Worm (Caenorhabditis elegans) whole organism, L2 larva: ENCODE measurements around the gene chst-1.

Experiments
- aly-2 ChIP-seq: fragments of 150-350 bp; optimal IDR thresholded peaks from 2 replicates; lab custom pipeline; 2014; ENCODE audit warnings: missing biosample characterization, missing genetic modification characterization
- dmd-4 ChIP-seq: sonication (generic microtip); optimal IDR thresholded peaks from 2 replicates; lab custom pipeline; 2017; ENCODE audit warnings: missing biosample characterization, missing genetic modification characterization
- elt-1 ChIP-seq: fragments of 150-350 bp; optimal IDR thresholded peaks from 2 replicates; lab custom pipeline; 2014; ENCODE audit warnings: missing biosample characterization, missing genetic modification characterization
- nhr-12 ChIP-seq: fragments of 150-350 bp; optimal IDR thresholded peaks from 2 replicates; lab custom pipeline; 2014; ENCODE audit warnings: missing biosample characterization, missing genetic modification characterization
- snpc-4 ChIP-seq: fragments of 150-350 bp; optimal IDR thresholded peaks from 2 replicates; lab custom pipeline; 2014; ENCODE audit warnings: missing biosample characterization, missing genetic modification characterization
- unc-39 ChIP-seq: fragments of 150-350 bp; optimal IDR thresholded peaks from 2 replicates; lab custom pipeline; 2014; ENCODE audit warnings: missing biosample characterization, missing genetic modification characterization

ce11 chrII:8144543-8144942, 37.8 kb upstream of the chst-1 start, which contains the start of gene F10B5.2:
- TF ChIP-seq unc-39 (tag; lab: Kevin White, UChicago) (no peak), elt-1 (tag; lab: Kevin White, UChicago) (no peak), nhr-12 (no peak), snpc-4 (tag; lab: Kevin White, UChicago) (no peak), dmd-4 (tag; lab: Kevin White, UChicago) (no peak), aly-2 (tag; lab: Kevin White, UChicago) (no peak)
